Worm (Caenorhabditis elegans) whole organism, mixed stage, embryonic: ENCODE results near the gene hda-10.

Experiments
- blmp-1 ChIP-seq: fragments of 150-350 bp; optimal IDR thresholded peaks from 2 replicates; lab custom pipeline; 2014; ENCODE audit warnings: missing biosample characterization, missing genetic modification characterization
- snpc-4 ChIP-seq: fragments of 150-350 bp; optimal IDR thresholded peaks from 2 replicates; lab custom pipeline; 2014; ENCODE audit warnings: missing biosample characterization, missing genetic modification characterization

DNA sequence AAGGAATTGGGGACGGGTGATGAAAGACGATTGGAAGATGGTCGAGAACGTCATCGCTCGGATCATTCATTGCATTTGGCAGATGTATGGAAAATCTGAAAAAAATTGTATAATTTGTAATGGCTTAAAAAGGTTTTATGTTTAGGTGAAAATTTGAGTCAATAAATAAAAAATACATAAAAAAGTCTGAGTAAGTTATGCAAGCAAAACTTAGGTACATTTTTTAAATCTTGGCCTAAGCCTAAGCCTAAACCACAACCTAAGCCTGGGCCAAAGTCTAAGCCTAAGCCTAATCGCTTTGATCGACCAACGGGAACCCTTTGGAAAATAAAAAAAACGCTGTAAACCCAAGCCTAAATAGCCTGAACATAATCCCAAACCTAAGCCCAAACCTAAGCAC is 49.4 kb downstream of the hda-10 start, which contains the start of gene hot-3:
- no peak for TF ChIP-seq snpc-4 (tag; lab: Kevin White, UChicago)
- no peak for TF ChIP-seq blmp-1
